Fruit fly (Drosophila melanogaster) S2 (cell line): ENCODE data around the gene gzl.

ENCODE experiments used
- CG8478 ChIP-seq: fragments of >200 bp; optimal IDR thresholded peaks from 2 replicates; lab custom pipeline; 2018
- CTCF ChIP-seq, 2 experiments: fragments of >200 bp; optimal IDR thresholded peaks; 2 replicates each; lab custom pipeline; 2018

gzl gene

DNA sequence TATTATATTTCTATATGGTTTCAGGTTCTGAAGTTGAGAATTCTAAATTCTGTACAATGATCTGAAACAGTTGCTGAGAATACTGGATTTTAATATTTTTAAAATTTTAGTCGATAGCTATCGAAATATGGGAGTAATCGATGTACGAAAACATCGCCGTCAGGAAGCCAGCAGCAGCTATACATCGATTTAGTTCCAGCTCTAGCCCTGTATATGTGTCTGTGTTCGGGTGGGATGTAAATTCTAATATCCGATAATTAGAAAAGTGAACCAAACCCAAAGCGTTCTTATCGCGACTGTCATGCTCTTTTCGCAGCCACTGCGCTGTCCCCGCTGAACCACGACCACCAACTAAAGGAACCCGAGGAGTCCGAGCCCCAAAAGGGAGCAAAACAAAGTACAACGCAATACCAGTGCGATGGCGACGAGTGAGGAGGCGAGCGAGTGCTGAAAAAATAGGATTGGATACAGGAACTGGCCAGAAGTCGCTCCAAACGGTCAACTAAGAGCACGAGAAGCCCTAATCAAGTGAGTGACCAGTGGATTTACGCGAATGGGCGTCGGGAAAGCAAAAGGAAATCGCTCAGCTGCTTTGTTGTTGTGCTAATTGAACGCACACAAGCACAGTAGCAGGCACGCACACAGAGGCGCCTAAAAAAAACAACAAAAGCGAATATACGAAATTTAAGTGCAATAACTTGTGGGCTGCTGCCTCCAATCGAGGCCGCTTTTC lies at the start of gene gzl:
Gene gzl (plus strand): TSS at position 182 of the 733 bp plus-strand sequence.
- no peak for TF ChIP-seq CTCF (optimal IDR thresholded peaks at IDR 0.05; lab: Kevin White, UChicago)
- TF ChIP-seq CG8478 (lab: Kevin White, UChicago) = no peak

dm6 chr3R:6334906-6335433 lies 47.7 kb upstream of the gzl start, which contains the start of gene Osi19:
TSS of gene Osi19 (plus strand) at chr3R:6335362.
- TF ChIP-seq CTCF (optimal IDR thresholded peaks at IDR 0.05; lab: Kevin White, UChicago) (no peak), CG8478 (lab: Kevin White, UChicago) (no peak)

DNA sequence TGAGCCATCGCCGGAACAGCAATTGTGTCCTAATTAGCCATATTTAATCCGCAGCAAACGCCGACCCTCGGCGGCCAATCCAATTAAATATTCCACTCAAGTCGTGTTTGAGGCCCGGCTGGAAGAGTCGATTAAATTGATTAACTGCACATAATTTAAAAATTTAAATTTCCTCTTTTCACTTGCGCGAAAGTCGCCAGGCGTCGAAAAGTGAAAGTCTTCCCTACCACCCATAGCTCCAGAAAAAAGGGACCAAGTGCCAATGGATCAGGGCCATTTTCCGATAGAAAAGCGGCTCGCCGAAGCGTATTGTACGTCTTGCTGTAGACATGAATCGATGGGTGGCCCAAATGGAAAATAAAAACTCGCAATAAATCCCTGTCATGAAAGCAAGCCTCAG lies 45.3 kb upstream of the gzl start:
- TF ChIP-seq CTCF (optimal IDR thresholded peaks at IDR 0.05; lab: Kevin White, UChicago) = no peak

dm6 chr3R:6339795-6340194 lies 42.9 kb upstream of the gzl start, which contains the start of gene Osi20:
TSS of gene Osi20 (plus strand) at chr3R:6340095.
- TF ChIP-seq CTCF (optimal IDR thresholded peaks at IDR 0.05; lab: Kevin White, UChicago) = no peak
- TF ChIP-seq CG8478 (lab: Kevin White, UChicago) = no peak

DNA sequence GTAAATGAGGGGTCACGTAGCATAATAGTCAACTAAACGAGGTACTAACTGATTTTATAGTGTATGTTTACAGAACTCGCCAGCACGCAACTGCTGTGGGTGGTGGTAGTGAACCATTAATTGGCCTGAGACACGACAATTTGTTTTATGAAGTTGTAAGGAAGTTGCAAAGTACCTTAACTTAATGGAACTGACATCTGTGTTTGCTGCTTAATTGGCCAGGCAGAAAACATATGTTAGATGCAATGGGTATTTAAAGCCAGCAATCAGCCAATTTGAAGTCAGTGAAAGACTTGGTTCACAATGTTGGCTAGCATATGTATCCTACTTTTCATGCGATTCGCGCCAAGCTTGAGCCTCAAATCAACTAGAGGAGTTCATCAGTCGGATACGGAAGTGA lies 41.0 kb upstream of the gzl start, which contains the start of gene CG17917:
Gene CG17917 (plus strand): TSS at position 301 of the 400 bp plus-strand sequence.
- no peak for TF ChIP-seq CG8478 (lab: Kevin White, UChicago)
- TF ChIP-seq CTCF (optimal IDR thresholded peaks at IDR 0.05; lab: Kevin White, UChicago) = no peak

dm6 chr3R:6342702-6343101 lies 40.0 kb upstream of the gzl start, which contains the start of gene CG10298:
TSS of gene CG10298 (plus strand) at chr3R:6343002.
- TF ChIP-seq CG8478 (lab: Kevin White, UChicago) = no peak
- no peak for TF ChIP-seq CTCF (optimal IDR thresholded peaks at IDR 0.05; lab: Kevin White, UChicago)

DNA sequence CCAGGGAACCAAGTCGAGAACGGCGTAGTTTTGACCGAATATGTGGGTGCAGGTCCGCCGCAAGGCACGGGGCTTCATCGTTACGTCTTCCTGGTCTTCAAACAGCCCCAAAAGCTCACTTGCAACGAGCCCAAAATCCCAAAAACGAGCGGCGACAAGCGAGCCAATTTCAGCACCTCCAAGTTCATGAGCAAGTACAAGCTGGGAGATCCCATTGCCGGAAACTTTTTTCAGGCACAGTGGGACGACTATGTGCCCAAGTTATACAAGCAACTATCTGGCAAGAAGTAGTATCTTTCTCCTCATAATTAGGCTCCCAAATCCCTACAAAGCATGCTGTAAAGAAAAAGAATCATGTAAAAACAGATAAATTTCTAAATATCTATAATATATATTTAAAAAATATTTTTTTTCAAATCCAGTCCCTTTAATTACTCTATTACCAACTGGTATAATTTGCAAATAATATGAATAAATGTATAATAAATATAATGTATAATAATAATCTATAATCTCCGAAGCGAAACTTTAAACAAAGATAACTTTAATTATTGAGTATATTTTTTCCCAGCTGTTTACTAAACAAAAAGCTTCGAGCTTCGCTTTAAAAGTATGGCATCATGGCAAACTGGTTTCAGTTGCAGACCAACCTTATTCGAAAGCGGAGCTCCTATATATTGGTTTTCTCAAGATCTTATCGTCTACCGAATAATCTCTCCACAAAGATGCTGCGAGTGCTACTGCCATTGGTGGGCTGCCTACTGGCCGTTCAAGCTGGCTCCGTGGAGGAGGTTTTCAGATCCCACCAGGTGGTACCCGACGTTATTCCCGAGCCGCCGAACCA lies 39.1 kb upstream of the gzl start, which contains the start of gene CG17919:
Gene CG17919 (plus strand): TSS at position 634 of the 844 bp plus-strand sequence.
- TF ChIP-seq CTCF (optimal IDR thresholded peaks at IDR 0.05; lab: Kevin White, UChicago) (no peak), CG8478 (lab: Kevin White, UChicago) (no peak)

DNA sequence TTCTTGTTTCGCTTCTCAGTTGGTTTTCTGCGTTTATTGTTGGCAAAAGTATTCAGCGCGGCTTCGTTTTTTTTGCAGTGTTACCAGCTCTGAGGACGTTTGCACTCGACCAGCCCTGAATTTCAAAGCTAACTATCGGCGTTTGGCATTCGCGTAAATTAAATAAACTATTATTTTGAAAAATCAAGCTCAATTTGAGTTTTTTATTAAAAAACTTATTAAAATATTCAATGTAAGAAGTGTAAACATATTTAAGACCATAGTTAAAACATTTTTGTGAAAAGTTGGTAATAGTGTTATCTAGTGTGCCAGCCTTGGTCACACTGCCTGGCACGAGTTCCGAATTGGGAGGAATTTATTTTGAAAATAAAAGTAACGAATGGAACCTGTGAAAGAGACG lies 36.9 kb upstream of the gzl start, which contains the start of the genes SmD2 and CG18048:
Gene SmD2 (minus strand): TSS at position 98 of the 400 bp plus-strand sequence.
Gene CG18048 (plus strand): TSS at position 298 of the 400 bp plus-strand sequence.
- TF ChIP-seq CG8478 (lab: Kevin White, UChicago) = no peak
- TF ChIP-seq CTCF (optimal IDR thresholded peaks at IDR 0.05; lab: Kevin White, UChicago) = no peak

- TF ChIP-seq CG8478 (lab: Kevin White, UChicago) (no peak), CTCF (optimal IDR thresholded peaks at IDR 0.05; lab: Kevin White, UChicago) (no peak)
Observed at dm6 chr3R:6348943-6349342, 33.8 kb upstream of the gzl start, which contains the start of gene Hr83. TSS of gene Hr83 (plus strand) at chr3R:6349243.

- no peak for TF ChIP-seq CG8478 (lab: Kevin White, UChicago)
- no peak for TF ChIP-seq CTCF (optimal IDR thresholded peaks at IDR 0.05; lab: Kevin White, UChicago)
Observed at dm6 chr3R:6350755-6351154, 32.0 kb upstream of the gzl start, which contains the start of gene Pak. TSS of gene Pak (plus strand) at chr3R:6350896.

- TF ChIP-seq CG8478 (lab: Kevin White, UChicago) (no peak), CTCF (optimal IDR thresholded peaks at IDR 0.05; lab: Kevin White, UChicago) (no peak)
Observed at dm6 chr3R:6351181-6351580, 31.5 kb upstream of the gzl start.

DNA sequence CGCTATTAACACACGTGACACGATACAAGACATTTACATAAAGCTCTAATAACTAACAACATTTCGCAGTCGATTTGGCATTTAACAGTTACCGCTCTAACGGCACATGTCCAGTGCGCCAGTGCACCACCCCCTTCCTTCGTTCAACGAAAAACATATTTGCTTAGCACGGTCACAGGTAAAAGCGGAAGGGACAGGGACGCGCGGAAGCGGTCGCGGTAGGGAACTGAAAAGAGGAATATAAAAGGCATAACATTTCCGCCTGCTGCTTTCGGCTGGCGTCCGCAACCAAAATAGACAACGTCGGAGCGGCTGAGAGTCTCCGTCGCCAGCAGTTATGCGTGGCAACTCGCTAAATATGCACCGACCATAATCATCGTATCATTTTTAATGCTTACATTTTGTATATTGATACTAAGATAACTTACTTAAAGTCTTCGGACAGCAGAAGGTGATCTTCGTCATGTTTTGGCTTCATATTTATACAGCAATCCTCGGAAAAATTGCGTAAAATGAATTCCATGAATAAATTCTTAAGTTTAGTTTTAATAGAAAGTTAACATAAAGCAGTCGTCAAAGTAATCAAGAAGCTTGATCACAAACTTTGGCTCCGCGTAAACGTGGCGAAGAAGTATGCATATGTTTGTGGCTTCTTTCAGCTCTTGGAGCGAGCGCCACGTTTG lies 30.9 kb upstream of the gzl start:
- TF ChIP-seq CTCF (optimal IDR thresholded peaks at IDR 0.05; lab: Kevin White, UChicago) (no peak), CG8478 (lab: Kevin White, UChicago) (no peak)

- no peak for TF ChIP-seq CG8478 (lab: Kevin White, UChicago)
- no peak for TF ChIP-seq CTCF (optimal IDR thresholded peaks at IDR 0.05; lab: Kevin White, UChicago)
Observed at dm6 chr3R:6352436-6352835, 30.3 kb upstream of the gzl start.
